Worm (Caenorhabditis elegans): Measurements from ENCODE around the gene F19C6.4.

DNA sequence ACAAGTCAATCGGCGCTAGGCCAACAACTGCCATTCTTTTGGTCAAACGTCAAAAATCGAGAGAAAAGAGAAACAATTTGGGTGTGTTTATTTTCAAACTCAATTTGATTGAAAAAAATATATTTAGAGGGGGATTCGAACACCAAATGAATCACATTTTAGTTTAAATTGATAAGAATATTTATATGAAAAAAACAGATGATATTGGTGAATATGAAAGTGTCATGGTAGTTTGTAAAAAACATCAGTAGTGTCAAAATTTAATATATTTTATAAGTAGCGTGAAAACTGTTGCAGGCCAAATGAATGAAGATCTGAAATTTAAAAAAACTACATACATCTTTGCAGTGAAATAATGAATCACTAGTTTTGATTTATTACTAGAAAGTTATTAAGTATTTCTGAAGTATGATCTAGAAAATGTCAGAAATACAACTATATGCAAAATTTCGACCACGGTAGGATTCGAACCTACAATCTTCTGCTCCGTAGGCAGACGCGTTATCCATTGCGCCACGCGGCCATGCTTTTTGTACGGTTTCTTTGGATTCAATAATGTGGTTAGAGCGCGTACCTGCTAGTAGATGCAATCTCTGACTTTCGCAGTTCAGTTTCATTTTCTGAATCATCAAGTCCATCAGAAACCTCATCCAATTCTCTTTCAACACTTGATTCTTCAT lies at the start of gene F19C6.4:
- no peak for TF ChIP-seq ces-1 (GFP tag; optimal IDR thresholded peaks at IDR 0.05)
- TF ChIP-seq pha-4 (tag; optimal IDR thresholded peaks at IDR 0.05): no peak
- TF ChIP-seq nhr-237 (tag; optimal IDR thresholded peaks at IDR 0.05): no peak
- TF ChIP-seq mab-5 (tag; optimal IDR thresholded peaks at IDR 0.05): no peak
- TF ChIP-seq ztf-11 (tag; optimal IDR thresholded peaks at IDR 0.05): no peak
- no peak for TF ChIP-seq lsy-2 (tag; optimal IDR thresholded peaks at IDR 0.05)

All from whole organism, mixed stage, embryonic.